Worm (Caenorhabditis elegans): Measurements from ENCODE around the gene fipr-10.

fipr-10 gene

DNA sequence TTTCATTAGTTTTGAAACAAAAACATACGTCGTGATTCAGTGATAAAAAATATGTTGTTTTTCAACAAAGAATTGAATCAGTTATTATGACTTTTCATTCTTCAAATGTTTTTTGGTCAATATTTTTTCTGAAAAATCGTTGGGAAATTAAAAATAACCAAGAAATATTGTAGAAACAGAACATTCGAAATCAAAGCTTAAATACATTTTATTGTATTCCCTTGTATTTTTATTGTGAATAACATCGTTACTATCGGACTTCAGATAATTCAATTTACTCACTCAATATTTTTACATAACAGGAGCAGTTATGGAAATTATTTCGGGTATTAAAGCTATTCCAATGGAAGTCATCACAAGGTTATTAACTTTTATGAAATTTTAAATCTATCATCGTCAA lies 2.7 kb downstream of the fipr-10 start, which contains the start of gene C50H2.4:
Gene C50H2.4 (plus strand): TSS at position 301 of the 400 bp plus-strand sequence.
- no peak for TF ChIP-seq lsy-12 (tag; optimal IDR thresholded peaks at IDR 0.05)
- no peak for TF ChIP-seq ZK546.5 (tag; optimal IDR thresholded peaks at IDR 0.05)
- no peak for TF ChIP-seq pha-4 (tag; optimal IDR thresholded peaks at IDR 0.05)
- TF ChIP-seq nhr-43 (tag; optimal IDR thresholded peaks at IDR 0.05; ENCODE audit: poor library complexity, severe bottlenecking): no peak
- no peak for TF ChIP-seq ama-1 (optimal IDR thresholded peaks at IDR 0.05)
- TF ChIP-seq daf-12 (tag; optimal IDR thresholded peaks at IDR 0.05): no peak

DNA sequence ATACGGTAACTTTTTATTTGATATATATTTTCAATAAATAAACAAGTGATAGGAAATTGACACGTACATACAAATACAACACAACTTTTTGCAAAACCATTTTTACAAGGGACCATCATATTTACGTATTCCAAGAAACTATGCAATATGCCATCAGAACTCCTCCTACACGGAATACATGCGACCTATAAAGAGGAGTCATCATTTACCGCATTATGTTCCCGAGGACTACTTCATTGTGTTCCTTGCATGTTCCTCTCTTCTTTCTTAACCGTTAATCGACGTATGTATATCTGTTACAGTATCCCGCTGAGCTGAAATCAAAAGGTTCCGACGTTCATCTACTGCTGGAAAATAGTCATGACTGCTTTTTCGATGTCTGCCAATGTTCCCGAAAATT lies 4.4 kb downstream of the fipr-10 start, which contains the start of gene C50H2.5:
Gene C50H2.5 (plus strand): TSS at position 301 of the 400 bp plus-strand sequence.
- no peak for TF ChIP-seq nhr-77 (tag; optimal IDR thresholded peaks at IDR 0.05)
- no peak for TF ChIP-seq nhr-12 (tag; optimal IDR thresholded peaks at IDR 0.05)
- TF ChIP-seq mdl-1 (tag; optimal IDR thresholded peaks at IDR 0.05): no peak
- TF ChIP-seq mml-1 (tag; optimal IDR thresholded peaks at IDR 0.05): no peak
- no peak for TF ChIP-seq nhr-11 (tag; optimal IDR thresholded peaks at IDR 0.05)
- TF ChIP-seq jun-1 (tag; optimal IDR thresholded peaks at IDR 0.05): no peak
- no peak for TF ChIP-seq nhr-23 (tag; optimal IDR thresholded peaks at IDR 0.05)
- no peak for TF ChIP-seq fos-1 (tag; optimal IDR thresholded peaks at IDR 0.05)
- TF ChIP-seq ztf-4 (tag; optimal IDR thresholded peaks at IDR 0.05): no peak
- no peak for TF ChIP-seq daf-12 (tag; optimal IDR thresholded peaks at IDR 0.05)
- TF ChIP-seq ceh-9 (tag; optimal IDR thresholded peaks at IDR 0.05): no peak
- no peak for TF ChIP-seq zag-1 (tag; optimal IDR thresholded peaks at IDR 0.05)

DNA sequence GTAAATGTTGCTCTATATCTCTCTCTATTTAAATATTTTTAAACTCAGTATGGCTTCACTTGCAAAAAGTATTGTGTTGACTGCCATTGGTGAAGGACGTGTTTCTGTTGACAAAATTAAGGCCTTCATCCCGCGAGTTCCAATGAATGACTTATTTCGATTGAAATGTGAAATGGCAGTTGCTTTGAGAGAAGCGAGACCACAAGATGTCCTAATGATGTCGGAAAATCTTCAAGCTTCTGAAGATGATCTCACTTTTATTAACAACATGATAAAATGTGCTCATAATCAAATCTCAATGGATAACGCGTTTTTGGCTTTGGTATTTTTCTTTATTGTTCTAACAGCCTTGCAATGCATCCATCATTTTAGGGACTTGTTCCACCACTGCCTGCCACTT lies 7.3 kb downstream of the fipr-10 start, which contains the start of gene ceh-75:
Gene ceh-75 (plus strand): TSS at position 50 of the 400 bp plus-strand sequence.
- TF ChIP-seq ceh-82 (tag; optimal IDR thresholded peaks at IDR 0.05): no peak
- no peak for TF ChIP-seq zag-1 (tag; optimal IDR thresholded peaks at IDR 0.05)

DNA sequence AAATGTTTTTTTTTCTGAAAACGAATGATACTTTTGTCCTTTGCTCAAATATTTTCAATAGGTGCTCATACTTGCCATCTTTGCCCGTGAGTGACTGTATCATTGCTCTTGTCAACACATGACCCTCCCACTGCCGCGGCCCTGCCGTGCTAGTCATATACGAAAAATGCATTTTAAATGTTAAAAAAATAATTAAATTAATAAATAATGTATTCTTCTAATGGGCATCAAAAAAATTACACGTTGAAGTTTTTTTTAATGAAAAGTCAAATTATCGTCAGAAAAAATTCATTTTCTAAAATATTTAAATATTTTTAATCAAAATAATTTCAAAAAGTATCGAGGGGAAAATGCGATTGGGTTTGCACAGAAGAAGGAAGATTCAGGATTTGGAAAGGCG lies 8.5 kb downstream of the fipr-10 start, which contains the start of gene C50H2.7:
Gene C50H2.7 (plus strand): TSS at position 301 of the 400 bp plus-strand sequence.
- TF ChIP-seq nhr-76 (tag; optimal IDR thresholded peaks at IDR 0.05) (no peak), lsy-12 (tag; optimal IDR thresholded peaks at IDR 0.05) (no peak), ceh-28 (tag; optimal IDR thresholded peaks at IDR 0.05) (no peak), nhr-25 (tag; optimal IDR thresholded peaks at IDR 0.05) (no peak), unc-39 (tag; optimal IDR thresholded peaks at IDR 0.05) (no peak), ZK546.5 (tag; optimal IDR thresholded peaks at IDR 0.05) (no peak), nhr-12 (tag; optimal IDR thresholded peaks at IDR 0.05) (no peak), skn-1 (tag; optimal IDR thresholded peaks at IDR 0.05) (no peak), nhr-77 (tag; optimal IDR thresholded peaks at IDR 0.05) (no peak), elt-3 (tag; optimal IDR thresholded peaks at IDR 0.05) (no peak), ama-1 (optimal IDR thresholded peaks at IDR 0.05) (no peak), nhr-23 (tag; optimal IDR thresholded peaks at IDR 0.05) (no peak), ceh-9 (tag; optimal IDR thresholded peaks at IDR 0.05) (no peak), mdl-1 (tag; optimal IDR thresholded peaks at IDR 0.05) (no peak)

DNA sequence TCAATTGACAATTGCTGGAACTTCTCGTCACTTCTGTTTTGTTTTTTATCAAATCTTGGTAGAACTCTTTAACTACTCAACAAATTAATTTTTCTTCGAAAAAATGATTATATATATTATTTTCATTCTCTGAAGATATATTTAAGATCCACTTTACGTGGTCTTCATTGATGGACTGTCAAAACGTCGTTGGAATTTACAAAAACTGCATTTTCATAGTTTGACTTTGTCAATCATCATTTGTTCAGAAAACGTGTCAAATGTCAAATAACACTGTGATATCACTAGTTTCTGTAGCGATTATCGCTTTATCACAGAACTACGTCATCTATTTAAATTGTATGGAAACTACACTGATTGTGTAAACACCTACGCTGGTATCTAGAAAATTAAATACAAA lies 10.4 kb downstream of the fipr-10 start:
- TF ChIP-seq pha-4 (tag; optimal IDR thresholded peaks at IDR 0.05): no peak
- TF ChIP-seq lin-15B (tag; optimal IDR thresholded peaks at IDR 0.05): no peak
- TF ChIP-seq pqm-1 (tag; optimal IDR thresholded peaks at IDR 0.05): peak; percentile 25
- no peak for TF ChIP-seq ceh-28 (tag; optimal IDR thresholded peaks at IDR 0.05)
- no peak for TF ChIP-seq jun-1 (tag; optimal IDR thresholded peaks at IDR 0.05)
- peak; percentile 41 for TF ChIP-seq elt-2 (tag; optimal IDR thresholded peaks at IDR 0.05)
- no peak for TF ChIP-seq ceh-9 (tag; optimal IDR thresholded peaks at IDR 0.05)
- no peak for TF ChIP-seq nhr-43 (tag; optimal IDR thresholded peaks at IDR 0.05; ENCODE audit: poor library complexity, severe bottlenecking)

DNA sequence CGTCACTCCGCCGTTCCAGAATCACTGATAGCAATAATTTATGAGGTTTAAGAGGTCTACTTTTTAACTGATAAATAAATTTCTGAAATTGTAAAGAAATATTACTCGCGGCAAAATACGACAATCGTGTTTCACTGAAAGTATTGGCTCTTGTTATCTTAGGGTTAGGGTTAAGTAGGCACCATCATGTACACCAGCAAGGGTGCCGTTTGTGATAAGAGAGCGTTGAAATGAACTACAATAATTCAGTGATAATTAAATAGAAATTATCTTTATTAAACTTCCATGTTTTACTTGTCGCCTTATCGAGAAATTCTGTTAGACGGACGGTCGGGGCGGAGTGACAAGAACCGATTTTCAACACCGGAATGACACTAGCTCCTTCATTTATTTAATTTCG lies 11.7 kb downstream of the fipr-10 start:
- TF ChIP-seq R02D3.7 (tag; optimal IDR thresholded peaks at IDR 0.05): no peak
- TF ChIP-seq elt-2 (tag; optimal IDR thresholded peaks at IDR 0.05): peak; percentile 97
- TF ChIP-seq jun-1 (tag; optimal IDR thresholded peaks at IDR 0.05): peak; percentile 64
- TF ChIP-seq nhr-43 (tag; optimal IDR thresholded peaks at IDR 0.05; ENCODE audit: poor library complexity, severe bottlenecking): no peak
- peak; percentile 76 for TF ChIP-seq pqm-1 (tag; optimal IDR thresholded peaks at IDR 0.05)
- TF ChIP-seq elt-1 (tag; optimal IDR thresholded peaks at IDR 0.05): no peak
- no peak for TF ChIP-seq daf-12 (tag; optimal IDR thresholded peaks at IDR 0.05)
- TF ChIP-seq pha-4 (tag; optimal IDR thresholded peaks at IDR 0.05): peak; percentile 4
- no peak for TF ChIP-seq tbx-2 (tag; optimal IDR thresholded peaks at IDR 0.05)
- TF ChIP-seq nfya-1 (tag; optimal IDR thresholded peaks at IDR 0.05; ENCODE audit: insufficient read depth): no peak
- TF ChIP-seq eor-1 (tag; optimal IDR thresholded peaks at IDR 0.05): no peak
